Fruit fly (Drosophila melanogaster): ENCODE data around the gene Atg4a.

Atg4a gene

DNA sequence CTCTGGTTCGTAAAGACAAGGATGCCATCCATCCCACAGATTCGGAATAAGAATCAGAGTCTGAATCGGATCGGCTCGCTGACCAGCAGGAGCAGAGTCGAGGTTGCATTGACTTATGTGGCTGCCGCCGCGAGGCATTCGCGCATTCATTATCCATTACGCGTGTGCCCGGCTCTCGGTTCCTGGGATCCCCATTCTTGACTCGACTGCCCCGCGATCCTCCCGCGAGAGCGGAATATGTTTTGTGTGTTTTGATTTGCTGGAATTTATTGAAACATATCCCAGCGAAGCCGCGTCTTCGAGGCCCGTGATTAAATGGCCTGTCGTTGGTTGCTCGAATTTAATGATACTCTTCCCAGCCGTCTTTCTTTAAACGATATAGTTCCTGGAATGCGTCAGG lies 17.0 kb upstream of the Atg4a start:
- no peak for TF ChIP-seq pan (optimal IDR thresholded peaks at IDR 0.05)
- TF ChIP-seq EcR (GFP tag; optimal IDR thresholded peaks at IDR 0.05) = no peak

DNA sequence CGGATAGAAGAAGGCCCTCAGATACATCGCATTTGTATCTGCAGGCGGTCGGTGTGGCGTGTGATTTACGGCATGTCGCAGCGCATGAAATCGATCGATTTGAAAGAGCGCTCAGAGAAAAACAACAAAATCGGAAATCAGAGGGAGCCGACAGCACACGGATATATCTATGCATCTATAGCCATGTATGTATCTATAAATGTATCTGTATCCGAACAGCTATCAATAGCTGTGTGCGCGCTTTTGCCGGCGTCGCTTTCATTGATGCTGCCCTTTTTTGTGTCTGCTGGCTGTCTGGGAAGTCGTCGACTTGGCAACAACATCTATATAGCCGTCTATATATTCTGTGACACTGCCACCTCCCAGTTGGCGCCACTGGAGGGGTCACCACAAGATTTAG lies 16.2 kb upstream of the Atg4a start:
- no peak for TF ChIP-seq CG8478 (optimal IDR thresholded peaks at IDR 0.05)
- TF ChIP-seq usp (GFP tag; optimal IDR thresholded peaks at IDR 0.05) = no peak
- TF ChIP-seq pan (optimal IDR thresholded peaks at IDR 0.05) = no peak
- TF ChIP-seq psq (optimal IDR thresholded peaks at IDR 0.05) = no peak
- TF ChIP-seq EcR (GFP tag; optimal IDR thresholded peaks at IDR 0.05) = no peak
- TF ChIP-seq Dll (optimal IDR thresholded peaks at IDR 0.05) = no peak

DNA sequence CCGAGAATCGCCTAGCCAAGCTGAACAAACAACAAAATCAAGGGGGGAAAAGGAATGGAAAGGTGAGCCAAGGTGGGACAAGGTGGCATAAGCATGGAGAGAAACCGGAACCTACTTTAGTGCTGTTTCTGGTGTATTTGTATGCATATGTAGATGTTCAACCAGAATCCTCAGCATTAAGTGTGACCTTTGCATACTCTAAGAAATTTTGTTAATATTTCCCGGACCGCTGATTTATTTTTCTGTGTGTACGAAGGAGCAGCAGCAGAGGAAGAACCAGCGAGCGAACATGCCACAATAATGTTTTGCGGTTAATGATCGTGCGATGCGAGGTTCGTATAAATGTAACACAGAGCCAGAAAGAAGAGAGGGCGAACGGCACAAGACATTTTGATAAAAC lies 15.7 kb upstream of the Atg4a start:
- TF ChIP-seq Dll (optimal IDR thresholded peaks at IDR 0.05) (no peak), pan (optimal IDR thresholded peaks at IDR 0.05) (no peak), usp (GFP tag; optimal IDR thresholded peaks at IDR 0.05) (no peak), EcR (GFP tag; optimal IDR thresholded peaks at IDR 0.05) (no peak), psq (optimal IDR thresholded peaks at IDR 0.05) (no peak), CG8478 (optimal IDR thresholded peaks at IDR 0.05) (no peak)

DNA sequence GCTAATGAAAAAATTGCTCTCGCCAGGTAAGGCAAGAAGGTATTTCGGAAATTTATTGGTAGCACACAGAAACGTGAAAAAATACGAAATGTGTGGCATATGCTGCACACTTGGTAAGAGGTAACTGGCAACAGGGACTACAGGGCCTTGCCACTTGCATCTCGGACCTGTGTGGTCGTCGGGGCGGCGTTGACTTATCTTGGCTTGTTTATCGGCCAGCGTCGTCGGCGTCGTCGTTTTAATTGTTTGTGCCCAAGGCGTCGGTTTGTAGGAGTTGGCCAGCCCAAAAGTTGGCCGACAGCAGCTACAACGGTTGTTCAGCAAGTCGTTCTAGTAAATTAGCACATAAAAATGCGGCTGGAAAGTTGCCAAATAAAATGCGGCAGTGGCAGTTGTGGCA lies 14.4 kb upstream of the Atg4a start:
- TF ChIP-seq psq (optimal IDR thresholded peaks at IDR 0.05) (no peak), EcR (GFP tag; optimal IDR thresholded peaks at IDR 0.05) (no peak), Dll (optimal IDR thresholded peaks at IDR 0.05) (no peak), usp (GFP tag; optimal IDR thresholded peaks at IDR 0.05) (no peak), pan (optimal IDR thresholded peaks at IDR 0.05) (no peak), CG8478 (optimal IDR thresholded peaks at IDR 0.05) (no peak)

DNA sequence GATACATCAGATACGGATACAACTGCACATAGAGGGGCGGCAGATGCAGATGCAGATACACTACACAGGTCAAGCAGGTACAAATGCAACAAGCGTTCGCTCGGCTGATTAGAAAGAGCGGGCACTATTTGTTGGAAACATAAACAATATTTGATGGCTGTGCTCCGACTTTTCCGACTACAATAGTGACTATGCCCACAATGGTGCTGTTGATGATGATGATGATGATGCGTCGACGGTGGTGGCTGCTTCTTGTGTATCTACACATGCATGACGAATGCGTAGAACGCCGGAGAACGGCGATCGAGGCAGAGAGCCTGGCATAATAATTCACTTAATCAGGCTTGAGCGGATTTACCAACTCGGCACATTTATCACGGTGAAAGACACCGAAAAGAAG lies 12.7 kb upstream of the Atg4a start:
- TF ChIP-seq usp (GFP tag; optimal IDR thresholded peaks at IDR 0.05) (no peak), EcR (GFP tag; optimal IDR thresholded peaks at IDR 0.05) (no peak), pan (optimal IDR thresholded peaks at IDR 0.05) (no peak), psq (optimal IDR thresholded peaks at IDR 0.05) (no peak), Dll (optimal IDR thresholded peaks at IDR 0.05) (no peak), CG8478 (optimal IDR thresholded peaks at IDR 0.05) (no peak)

DNA sequence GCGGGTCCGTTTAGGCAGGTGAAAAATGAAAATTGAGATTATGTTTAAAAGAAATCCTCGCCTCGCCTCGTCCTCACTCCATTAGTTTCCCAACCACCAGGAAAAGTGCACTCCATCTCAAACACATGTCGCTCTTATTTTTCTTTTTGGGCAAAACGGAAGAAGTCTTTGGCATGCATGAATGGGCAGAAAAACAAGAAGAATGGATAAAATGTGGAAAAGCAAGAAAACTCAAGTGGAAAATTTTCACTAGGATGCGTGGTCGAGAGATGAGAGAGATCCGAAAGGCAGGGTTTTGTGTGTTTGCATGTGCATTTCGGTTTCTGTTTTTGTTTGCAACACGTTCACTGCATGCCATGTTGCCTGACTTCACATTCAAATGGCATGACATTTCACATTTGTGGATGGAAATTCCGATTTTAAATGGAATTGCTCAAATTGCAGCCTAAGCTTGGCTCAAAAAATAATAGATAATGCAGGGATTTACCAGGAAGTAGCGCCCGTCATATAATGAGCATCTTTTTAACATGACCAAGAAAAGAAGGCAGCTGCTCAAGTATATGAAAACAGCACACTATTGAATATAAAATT lies 12.1 kb upstream of the Atg4a start:
- no peak for TF ChIP-seq EcR (GFP tag; optimal IDR thresholded peaks at IDR 0.05)
- TF ChIP-seq psq (optimal IDR thresholded peaks at IDR 0.05) = no peak
- no peak for TF ChIP-seq CG8478 (optimal IDR thresholded peaks at IDR 0.05)
- no peak for TF ChIP-seq Dll (optimal IDR thresholded peaks at IDR 0.05)
- no peak for TF ChIP-seq pan (optimal IDR thresholded peaks at IDR 0.05)
- no peak for TF ChIP-seq usp (GFP tag; optimal IDR thresholded peaks at IDR 0.05)

DNA sequence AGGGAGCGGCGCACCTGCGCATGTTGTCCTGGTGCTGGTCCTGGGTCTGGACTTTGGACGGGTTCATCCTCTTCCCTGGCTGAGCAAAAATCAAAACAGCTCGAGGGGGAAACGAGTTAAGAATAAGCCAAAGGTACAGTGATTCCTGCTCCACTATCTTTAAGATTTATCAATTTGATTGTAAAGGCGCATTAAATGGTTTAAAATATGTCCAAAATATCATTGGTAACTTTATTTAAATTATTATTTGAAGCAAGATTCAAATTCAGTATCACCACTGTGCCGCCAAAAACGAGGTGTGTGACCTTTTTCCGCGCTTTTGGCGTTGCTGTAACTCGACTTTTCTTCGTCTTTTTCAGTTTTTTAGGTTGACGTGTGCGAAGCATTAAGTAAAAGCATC lies 11.2 kb upstream of the Atg4a start:
- TF ChIP-seq psq (optimal IDR thresholded peaks at IDR 0.05) = no peak
- no peak for TF ChIP-seq EcR (GFP tag; optimal IDR thresholded peaks at IDR 0.05)
- no peak for TF ChIP-seq usp (GFP tag; optimal IDR thresholded peaks at IDR 0.05)
- TF ChIP-seq CG8478 (optimal IDR thresholded peaks at IDR 0.05) = no peak
- TF ChIP-seq pan (optimal IDR thresholded peaks at IDR 0.05) = no peak
- TF ChIP-seq Dll (optimal IDR thresholded peaks at IDR 0.05) = no peak

DNA sequence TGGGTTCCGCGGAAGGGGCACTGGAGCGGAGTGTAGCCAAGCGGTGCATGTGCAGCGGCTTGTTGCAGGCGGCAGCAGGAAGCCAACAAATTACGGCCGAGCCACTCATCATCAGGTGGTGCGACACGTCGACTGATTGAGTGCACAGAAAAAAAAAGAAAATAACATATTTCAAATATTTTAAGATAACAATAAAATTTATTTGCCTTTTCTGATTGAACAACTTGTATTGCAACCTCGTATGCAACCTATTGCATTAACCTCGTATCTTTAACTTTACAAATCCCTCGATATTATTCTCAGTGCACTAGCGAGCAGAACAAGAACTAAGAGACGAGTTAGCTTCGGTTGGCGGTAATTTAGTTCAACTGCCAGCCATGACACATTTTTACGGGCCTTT lies 10.4 kb upstream of the Atg4a start:
- TF ChIP-seq pan (optimal IDR thresholded peaks at IDR 0.05) = no peak
- no peak for TF ChIP-seq psq (optimal IDR thresholded peaks at IDR 0.05)
- TF ChIP-seq EcR (GFP tag; optimal IDR thresholded peaks at IDR 0.05) = no peak
- TF ChIP-seq usp (GFP tag; optimal IDR thresholded peaks at IDR 0.05) = no peak
- TF ChIP-seq CG8478 (optimal IDR thresholded peaks at IDR 0.05) = no peak
- TF ChIP-seq Dll (optimal IDR thresholded peaks at IDR 0.05) = no peak

DNA sequence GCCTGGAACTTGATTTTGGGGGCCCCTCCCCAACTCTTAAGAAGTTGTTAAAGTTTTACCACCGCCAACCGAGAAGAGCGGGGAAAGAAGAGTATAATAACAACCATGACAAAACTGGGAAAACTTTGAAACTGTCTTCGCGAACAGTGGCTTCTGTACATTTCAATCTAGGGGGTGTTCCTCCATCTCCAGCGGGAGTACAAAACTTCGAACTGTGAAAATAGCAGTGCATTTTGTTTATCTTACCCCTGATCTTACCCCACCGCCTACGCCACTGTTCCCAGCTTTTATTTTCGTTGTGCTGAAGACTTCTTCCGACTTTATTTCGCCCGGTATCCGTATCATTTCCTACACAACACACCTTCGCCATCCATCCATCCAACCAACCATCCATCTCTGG lies 9.8 kb upstream of the Atg4a start:
- TF ChIP-seq pan (optimal IDR thresholded peaks at IDR 0.05) (no peak), CG8478 (optimal IDR thresholded peaks at IDR 0.05) (no peak), psq (optimal IDR thresholded peaks at IDR 0.05) (no peak), usp (GFP tag; optimal IDR thresholded peaks at IDR 0.05) (no peak), EcR (GFP tag; optimal IDR thresholded peaks at IDR 0.05) (no peak), Dll (optimal IDR thresholded peaks at IDR 0.05) (no peak)

DNA sequence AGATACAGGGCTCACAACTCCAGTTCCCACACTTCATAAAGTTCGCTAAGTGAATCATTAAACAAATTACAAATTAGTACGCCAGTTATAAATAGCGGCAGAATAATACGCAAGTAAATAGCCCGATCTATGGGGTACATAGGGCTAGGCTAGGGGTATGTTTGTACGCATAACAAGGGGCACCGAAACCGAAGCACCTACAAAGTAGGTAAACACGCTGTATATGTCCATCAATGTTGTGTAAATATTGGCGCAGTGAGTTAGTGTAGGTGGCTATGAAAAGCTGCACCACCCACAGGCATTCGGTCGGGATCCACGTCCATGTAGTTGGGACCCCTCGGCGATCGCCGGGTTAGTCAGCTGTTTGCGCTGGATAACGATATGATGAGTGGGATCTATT lies 8.5 kb upstream of the Atg4a start:
- TF ChIP-seq psq (optimal IDR thresholded peaks at IDR 0.05) = no peak
- TF ChIP-seq EcR (GFP tag; optimal IDR thresholded peaks at IDR 0.05) = no peak
- TF ChIP-seq pan (optimal IDR thresholded peaks at IDR 0.05) = no peak
- TF ChIP-seq Dll (optimal IDR thresholded peaks at IDR 0.05) = no peak
- no peak for TF ChIP-seq usp (GFP tag; optimal IDR thresholded peaks at IDR 0.05)
- no peak for TF ChIP-seq CG8478 (optimal IDR thresholded peaks at IDR 0.05)

DNA sequence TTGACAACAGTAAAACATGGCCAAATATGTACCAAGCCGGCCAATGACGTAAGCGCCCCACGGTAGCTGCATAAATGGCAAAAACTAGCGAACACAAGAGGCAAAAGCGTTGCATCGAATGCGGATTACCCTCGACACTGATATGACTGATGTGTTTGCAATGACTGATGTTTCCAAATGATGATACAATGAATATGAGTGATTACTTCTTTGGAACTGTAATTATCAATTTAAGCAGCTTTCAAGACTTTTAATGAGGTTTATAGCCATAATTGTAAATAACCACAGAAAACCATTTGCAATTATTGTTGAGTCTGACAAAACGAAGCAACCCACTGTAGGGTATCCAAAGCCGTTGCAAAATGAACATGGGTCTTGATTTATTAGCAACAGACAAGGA lies 7.2 kb upstream of the Atg4a start:
- TF ChIP-seq usp (GFP tag; optimal IDR thresholded peaks at IDR 0.05) = no peak
- no peak for TF ChIP-seq psq (optimal IDR thresholded peaks at IDR 0.05)
- TF ChIP-seq pan (optimal IDR thresholded peaks at IDR 0.05) = no peak
- TF ChIP-seq CG8478 (optimal IDR thresholded peaks at IDR 0.05) = no peak
- TF ChIP-seq Dll (optimal IDR thresholded peaks at IDR 0.05) = no peak
- no peak for TF ChIP-seq EcR (GFP tag; optimal IDR thresholded peaks at IDR 0.05)

DNA sequence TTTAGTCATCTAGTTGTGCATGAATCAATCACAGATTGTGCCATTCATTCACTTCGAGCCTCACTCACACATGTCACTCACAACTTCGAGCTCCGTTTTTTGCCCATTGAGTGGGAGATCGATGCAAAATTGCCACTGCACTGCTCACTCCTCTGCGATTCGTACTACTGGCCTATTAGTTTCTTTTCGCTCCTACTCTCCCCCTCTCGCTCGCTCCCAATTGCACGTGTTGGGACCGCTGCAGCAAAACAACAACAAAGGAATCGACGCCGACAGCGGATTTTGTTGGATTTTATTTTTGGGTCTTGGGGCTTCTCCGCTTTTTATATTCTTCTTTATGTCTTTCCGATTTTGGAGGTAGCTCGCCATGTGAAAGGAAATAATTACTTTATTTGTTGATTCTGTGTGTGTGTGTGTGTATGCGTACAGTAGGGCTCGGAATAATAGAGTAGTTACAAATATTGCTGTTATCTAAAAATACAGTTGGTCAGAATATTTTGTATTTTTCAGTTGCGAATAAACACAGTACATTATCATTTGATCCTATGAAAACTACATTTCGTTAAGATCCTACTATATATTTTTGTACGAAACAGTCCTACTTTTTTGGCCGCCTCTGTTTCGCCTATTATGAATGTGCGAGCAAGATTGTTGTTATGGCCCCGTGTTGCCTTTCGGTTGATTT lies 6.4 kb upstream of the Atg4a start:
- TF ChIP-seq psq (optimal IDR thresholded peaks at IDR 0.05) (no peak), CG8478 (optimal IDR thresholded peaks at IDR 0.05) (no peak), Dll (optimal IDR thresholded peaks at IDR 0.05) (no peak), EcR (GFP tag; optimal IDR thresholded peaks at IDR 0.05) (no peak), usp (GFP tag; optimal IDR thresholded peaks at IDR 0.05) (no peak), pan (optimal IDR thresholded peaks at IDR 0.05) (no peak)

DNA sequence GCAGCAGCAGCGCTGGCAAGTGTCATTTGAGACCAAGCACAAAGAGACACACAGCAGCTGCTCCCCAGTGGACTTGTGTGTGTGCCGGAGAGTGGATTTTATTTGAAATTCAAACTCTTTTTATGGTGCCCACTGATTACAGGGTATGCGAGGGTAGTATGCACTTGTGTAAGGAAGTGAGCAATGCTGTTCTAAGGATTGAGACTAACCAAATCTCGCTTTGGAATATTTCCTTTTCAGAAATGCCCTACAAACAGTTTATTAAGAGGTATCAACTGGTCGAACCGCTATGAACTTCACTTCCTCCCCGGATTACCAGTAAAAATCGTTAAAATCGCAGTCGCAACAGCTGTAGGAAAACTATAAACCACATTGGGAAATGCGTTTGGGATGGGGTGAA lies 5.0 kb upstream of the Atg4a start:
- no peak for TF ChIP-seq EcR (GFP tag; optimal IDR thresholded peaks at IDR 0.05)
- TF ChIP-seq Dll (optimal IDR thresholded peaks at IDR 0.05) = no peak
- TF ChIP-seq pan (optimal IDR thresholded peaks at IDR 0.05) = peak; percentile 69

Measured in whole organism.